Worm (Caenorhabditis elegans): ENCODE results near the gene rbm-39.

ce11 chrIV:976372-976771 is 36.1 kb upstream of the rbm-39 start:
- TF ChIP-seq ztf-29 (GFP tag; IDR thresholded peaks at IDR 0.05) (no peak), flt-1 (GFP tag; IDR thresholded peaks at IDR 0.05) (no peak), ztf-23 (GFP tag; IDR thresholded peaks at IDR 0.05) (no peak), cog-1 (tag; optimal IDR thresholded peaks at IDR 0.05) (no peak), T22C8.4 (GFP tag; IDR thresholded peaks at IDR 0.05) (no peak)

All from whole organism, midembryonic.